Fruit fly (Drosophila melanogaster) whole organism, embryonic: ENCODE measurements around the gene CG7518.

ENCODE experiments used
- Asciz ChIP-seq: fragments of 200-800 bp; sonication (Bioruptor generic); optimal IDR thresholded peaks from 2 replicates; lab custom pipeline; 2017; ENCODE audit warnings: missing biosample characterization, mild to moderate bottlenecking, missing genetic modification characterization, missing genetic modification reagents
- Atf-2 ChIP-seq: fragments of 200-800 bp; sonication (Bioruptor generic); optimal IDR thresholded peaks from 2 replicates; lab custom pipeline; 2016; ENCODE audit warnings: missing biosample characterization, missing genetic modification characterization
- CG10979 ChIP-seq: fragments of 200-800 bp; sonication (Bioruptor generic); optimal IDR thresholded peaks from 2 replicates; lab custom pipeline; 2018; ENCODE audit warnings: missing biosample characterization, mild to moderate bottlenecking, missing genetic modification characterization, moderate library complexity
- CG17385 ChIP-seq: fragments of 200-800 bp; sonication (Bioruptor generic); optimal IDR thresholded peaks from 3 replicates; lab custom pipeline; 2018; ENCODE audit warnings: missing biosample characterization, mild to moderate bottlenecking, missing genetic modification characterization
- CG17912 ChIP-seq: fragments of 200-800 bp; sonication (Bioruptor generic); optimal IDR thresholded peaks from 2 replicates; lab custom pipeline; 2018; ENCODE audit warnings: missing biosample characterization, mild to moderate bottlenecking, missing genetic modification characterization
- CG30403 ChIP-seq: fragments of 200-800 bp; sonication (Bioruptor generic); optimal IDR thresholded peaks from 3 replicates; lab custom pipeline; 2016; ENCODE audit warnings: missing biosample characterization, missing genetic modification characterization
- CG32767 ChIP-seq: fragments of 200-800 bp; sonication (Bioruptor generic); IDR thresholded peaks from 2 replicates; pipeline ENCODE4 v1.3.6; 2022; ENCODE audit warnings: missing biosample characterization, missing genetic modification characterization
- CG34422 ChIP-seq: fragments of 200-800 bp; sonication (Bioruptor generic); IDR thresholded peaks from 3 replicates; pipeline ENCODE4 v1.3.6; 2022; ENCODE audit warnings: missing biosample characterization, missing genetic modification characterization
- CG42726 ChIP-seq: fragments of 200-800 bp; sonication (Bioruptor generic); IDR thresholded peaks from 2 replicates; pipeline ENCODE4 v1.3.6; 2022; ENCODE audit warnings: missing biosample characterization, missing genetic modification characterization; ENCODE audit not compliant: partially characterized antibody
- CG4360 ChIP-seq: fragments of 200-800 bp; sonication (Bioruptor generic); IDR thresholded peaks from 2 replicates; pipeline ENCODE4 v1.3.6; 2022; ENCODE audit warnings: missing biosample characterization, missing genetic modification characterization
- CG7372 ChIP-seq: fragments of 200-800 bp; sonication (Bioruptor generic); IDR thresholded peaks from 2 replicates; pipeline ENCODE4 v1.3.6; 2022; ENCODE audit warnings: missing biosample characterization, missing genetic modification characterization
- CG8765 ChIP-seq: fragments of 200-800 bp; sonication (Bioruptor generic); IDR thresholded peaks from 2 replicates; pipeline ENCODE4 v1.3.6; 2022; ENCODE audit warnings: missing biosample characterization, missing genetic modification characterization
- CG9609 ChIP-seq: fragments of 200-800 bp; sonication (Bioruptor generic); optimal IDR thresholded peaks from 3 replicates; lab custom pipeline; 2016; ENCODE audit warnings: missing biosample characterization, missing genetic modification characterization
- CG9817 ChIP-seq: fragments of 200-800 bp; sonication (Bioruptor generic); optimal IDR thresholded peaks from 2 replicates; lab custom pipeline; 2018; ENCODE audit warnings: missing biosample characterization, mild to moderate bottlenecking, missing genetic modification characterization, moderate library complexity
- CG9876 ChIP-seq: fragments of 200-800 bp; sonication (Bioruptor generic); optimal IDR thresholded peaks from 2 replicates; lab custom pipeline; 2016; ENCODE audit warnings: missing biosample characterization, missing genetic modification characterization
- CG9932 ChIP-seq: fragments of 200-800 bp; sonication (Bioruptor generic); IDR thresholded peaks from 2 replicates; pipeline ENCODE4 v1.3.6; 2022; ENCODE audit warnings: missing biosample characterization, missing genetic modification characterization
- D19A ChIP-seq: fragments of 200-800 bp; optimal IDR thresholded peaks from 3 replicates; lab custom pipeline; 2019; ENCODE audit warnings: missing biosample characterization, mild to moderate bottlenecking, missing genetic modification characterization, moderate library complexity
- Lpt ChIP-seq: fragments of >200 bp; optimal IDR thresholded peaks from 2 replicates; lab custom pipeline; 2018; ENCODE audit warnings: missing biosample characterization, missing genetic modification characterization
- Med ChIP-seq: fragments of 200-800 bp; sonication (Bioruptor generic); peaks from one replicate; lab custom pipeline; 2016; ENCODE audit warnings: missing biosample characterization, missing genetic modification characterization, mild to moderate bottlenecking, inconsistent platforms, moderate library complexity
- Optix ChIP-seq: fragments of 200-800 bp; sonication (Bioruptor generic); IDR thresholded peaks from 3 replicates; pipeline ENCODE4 v1.3.6; 2022; ENCODE audit warnings: missing biosample characterization, missing genetic modification characterization
- Pdp1 ChIP-seq, 2 experiments: fragments of 200-800 bp; sonication (Bioruptor generic); optimal IDR thresholded peaks; 3 replicates each; lab custom pipeline; 2016; ENCODE audit warnings: missing biosample characterization in 2 of 2, missing genetic modification characterization in 2 of 2, mild to moderate bottlenecking in 1 of 2, moderate library complexity in 1 of 2
- Ptx1 ChIP-seq: fragments of 200-800 bp; sonication (Bioruptor generic); IDR thresholded peaks from 2 replicates; pipeline ENCODE4 v1.3.6; 2022; ENCODE audit warnings: missing biosample characterization, missing genetic modification characterization
- Sox100B ChIP-seq: fragments of 200-800 bp; sonication (Bioruptor generic); optimal IDR thresholded peaks from 3 replicates; lab custom pipeline; 2018; ENCODE audit warnings: missing biosample characterization, mild to moderate bottlenecking, missing genetic modification characterization
- Sry-β ChIP-seq: fragments of 200-800 bp; sonication (Bioruptor generic); optimal IDR thresholded peaks from 2 replicates; lab custom pipeline; 2018; ENCODE audit warnings: missing biosample characterization, mild to moderate bottlenecking, missing genetic modification characterization, moderate library complexity
- Trl ChIP-seq, 3 experiments: fragments of >200 bp in 2 of 3; fragments of 200-800 bp in 1 of 3; sonication (Bioruptor generic) in 1 of 3; optimal IDR thresholded peaks; 2 replicates in 1 of 3; 3 replicates in 2 of 3; lab custom pipeline; 2016 to 2017; ENCODE audit warnings: missing biosample characterization in 1 of 3, missing genetic modification characterization in 1 of 3
- abd-A ChIP-seq: fragments of 200-800 bp; sonication (Bioruptor generic); optimal IDR thresholded peaks from 3 replicates; lab custom pipeline; 2019; ENCODE audit warnings: missing biosample characterization, mild to moderate bottlenecking, missing genetic modification characterization, moderate library complexity
- bsh ChIP-seq, 2 experiments: fragments of 200-800 bp; sonication (Bioruptor generic); optimal IDR thresholded peaks; 2 replicates each; lab custom pipeline; 2017 to 2018; ENCODE audit warnings: mild to moderate bottlenecking in 2 of 2, missing biosample characterization in 2 of 2, missing genetic modification characterization in 2 of 2, moderate library complexity in 1 of 2
- chif ChIP-seq, 2 experiments: fragments of 200-800 bp; sonication (Bioruptor generic); optimal IDR thresholded peaks; 3 replicates each; lab custom pipeline; 2016; ENCODE audit warnings: missing biosample characterization in 2 of 2, missing genetic modification characterization in 2 of 2
- corto ChIP-seq: fragments of 200-800 bp; sonication (Bioruptor generic); optimal IDR thresholded peaks from 2 replicates; lab custom pipeline; 2016; ENCODE audit warnings: missing biosample characterization, mild to moderate bottlenecking, missing genetic modification characterization, moderate library complexity
- dmrt99B ChIP-seq: fragments of 200-800 bp; sonication (Bioruptor generic); optimal IDR thresholded peaks from 2 replicates; lab custom pipeline; 2018; ENCODE audit warnings: missing biosample characterization, mild to moderate bottlenecking, missing genetic modification characterization, moderate library complexity
- ewg ChIP-seq: fragments of 200-800 bp; sonication (Bioruptor generic); optimal IDR thresholded peaks from 3 replicates; lab custom pipeline; 2017; ENCODE audit warnings: mild to moderate bottlenecking, missing biosample characterization, missing genetic modification reagents, missing genetic modification characterization
- eyg ChIP-seq: fragments of 200-800 bp; sonication (Bioruptor generic); optimal IDR thresholded peaks from 3 replicates; lab custom pipeline; 2016; ENCODE audit warnings: missing biosample characterization, missing genetic modification characterization
- fd3F ChIP-seq: fragments of 200-800 bp; sonication (Bioruptor generic); optimal IDR thresholded peaks from 2 replicates; lab custom pipeline; 2018; ENCODE audit warnings: missing biosample characterization, mild to moderate bottlenecking, missing genetic modification characterization, moderate library complexity
- ftz-f1 ChIP-seq: fragments of 200-800 bp; sonication (Bioruptor generic); optimal IDR thresholded peaks from 2 replicates; lab custom pipeline; 2016; ENCODE audit warnings: missing biosample characterization, missing genetic modification characterization
- gce ChIP-seq: fragments of 200-800 bp; sonication (Bioruptor generic); IDR thresholded peaks from 3 replicates; pipeline ENCODE4 v1.3.6; 2022; ENCODE audit warnings: missing biosample characterization, missing genetic modification characterization
- gem ChIP-seq: fragments of 200-800 bp; sonication (Bioruptor generic); optimal IDR thresholded peaks from 2 replicates; lab custom pipeline; 2019; ENCODE audit warnings: missing biosample characterization, mild to moderate bottlenecking, missing genetic modification characterization, moderate library complexity
- grau ChIP-seq: fragments of 200-800 bp; optimal IDR thresholded peaks from 3 replicates; lab custom pipeline; 2019; ENCODE audit warnings: missing biosample characterization, mild to moderate bottlenecking, missing genetic modification characterization, moderate library complexity
- ham ChIP-seq: fragments of 200-800 bp; sonication (Bioruptor generic); IDR thresholded peaks from 2 replicates; pipeline ENCODE4 v1.3.6; 2022; ENCODE audit warnings: missing biosample characterization, missing genetic modification characterization
- insv ChIP-seq, 2 experiments: fragments of 200-800 bp; sonication (Bioruptor generic); optimal IDR thresholded peaks; 3 replicates each; lab custom pipeline; 2016 to 2018; ENCODE audit warnings: missing biosample characterization in 2 of 2, missing genetic modification characterization in 2 of 2
- lab ChIP-seq: fragments of 200-800 bp; sonication (Bioruptor generic); optimal IDR thresholded peaks from 3 replicates; lab custom pipeline; 2017; ENCODE audit warnings: missing biosample characterization, missing genetic modification characterization, mild to moderate bottlenecking, moderate library complexity, missing genetic modification reagents
- lbe ChIP-seq: fragments of 200-800 bp; sonication (Bioruptor generic); optimal IDR thresholded peaks from 2 replicates; lab custom pipeline; 2016; ENCODE audit warnings: missing biosample characterization, mild to moderate bottlenecking, missing genetic modification characterization
- mam ChIP-seq: fragments of 200-800 bp; sonication (Bioruptor generic); optimal IDR thresholded peaks from 3 replicates; lab custom pipeline; 2016; ENCODE audit warnings: missing biosample characterization, missing genetic modification characterization
- pita ChIP-seq: fragments of 200-800 bp; sonication (Bioruptor generic); optimal IDR thresholded peaks from 2 replicates; lab custom pipeline; 2017; ENCODE audit warnings: missing biosample characterization, mild to moderate bottlenecking, missing genetic modification characterization
- sima ChIP-seq: fragments of 200-800 bp; sonication (Bioruptor generic); optimal IDR thresholded peaks from 2 replicates; lab custom pipeline; 2016; ENCODE audit warnings: missing biosample characterization, missing genetic modification characterization
- sisA ChIP-seq: fragments of 200-800 bp; sonication (Bioruptor generic); IDR thresholded peaks from 2 replicates; pipeline ENCODE4 v1.3.6; 2022; ENCODE audit warnings: missing biosample characterization, missing genetic modification characterization
- sqz ChIP-seq: fragments of 200-800 bp; sonication (Bioruptor generic); optimal IDR thresholded peaks from 3 replicates; lab custom pipeline; 2018; ENCODE audit warnings: missing biosample characterization, mild to moderate bottlenecking, missing genetic modification characterization
- ssp ChIP-seq: fragments of 200-800 bp; sonication (Bioruptor generic); IDR thresholded peaks from 2 replicates; pipeline ENCODE4 v1.3.6; 2022; ENCODE audit warnings: missing biosample characterization, missing genetic modification characterization
- zf30C ChIP-seq: fragments of 200-800 bp; sonication (Bioruptor generic); optimal IDR thresholded peaks from 3 replicates; lab custom pipeline; 2018; ENCODE audit warnings: missing biosample characterization, mild to moderate bottlenecking, missing genetic modification characterization

The CG7518 gene

dm6 chr3R:13015811-13016766 lies 18.2 kb downstream of the CG7518 start (continued):
- TF ChIP-seq Atf-2 (GFP tag; lab: Kevin White, UChicago) (no peak), ewg (GFP tag; lab: Kevin White, UChicago) (peak; percentile 78), Pdp1 (GFP tag; optimal IDR thresholded peaks at IDR 0.05; lab: Kevin White, UChicago) (peak; percentile 16 to 46), ham (GFP tag; lab: Robert Waterston, UW) (no peak), CG8765 (GFP tag; lab: Robert Waterston, UW) (peak; percentile 22; the same call in 1 of the 2 replicates), insv (GFP tag; optimal IDR thresholded peaks at IDR 0.05; lab: Kevin White, UChicago) (peak in 1 of 2 experiments; percentile 43), ftz-f1 (GFP tag; lab: Kevin White, UChicago) (no peak), sisA (GFP tag; lab: Robert Waterston, UW) (no peak), lbe (GFP tag; lab: Kevin White, UChicago) (peak; percentile 57), CG7372 (GFP tag; lab: Robert Waterston, UW) (no peak), Asciz (GFP tag; lab: Kevin White, UChicago) (no peak), gem (tag; lab: Kevin White, UChicago) (peak; percentile 22), zf30C (GFP tag; lab: Kevin White, UChicago) (no peak), Ptx1 (GFP tag; lab: Robert Waterston, UW) (no peak), Sox100B (GFP tag; lab: Kevin White, UChicago) (no peak), CG34422 (GFP tag; lab: Robert Waterston, UW) (peak; percentile 39; the same call in 1 of the 3 replicates), CG9932 (0 out of 2 replicates have a peak, but pooled peaks have one; percentile 3), pita (GFP tag; lab: Kevin White, UChicago) (no peak), fd3F (GFP tag; lab: Kevin White, UChicago) (no peak), CG9876 (GFP tag; lab: Kevin White, UChicago) (no peak), CG10979 (tag; lab: Kevin White, UChicago) (no peak), CG32767 (GFP tag; lab: Robert Waterston, UW) (0 out of 2 replicates have a peak, but pooled peaks have one; percentile 14), mam (GFP tag; lab: Kevin White, UChicago) (peak; percentile 20), sima (GFP tag; lab: Kevin White, UChicago) (no peak), grau (tag; lab: Kevin White, UChicago) (peak; percentile 5), gce (GFP tag; lab: Robert Waterston, UW) (no peak), CG9817 (tag; lab: Kevin White, UChicago) (no peak), CG30403 (GFP tag; lab: Kevin White, UChicago) (peak; percentile 28), abd-A (tag; lab: Kevin White, UChicago) (peak; percentile 14), lab (GFP tag; lab: Kevin White, UChicago) (peak; percentile 20), Sry-β (GFP tag; lab: Kevin White, UChicago) (peak; percentile 91), CG42726 (GFP tag; lab: Robert Waterston, UW) (no peak), Med (GFP tag; lab: Kevin White, UChicago) (peak; percentile 82), CG4360 (GFP tag; lab: Robert Waterston, UW) (no peak), CG17385 (peak; percentile 1), bsh (GFP tag; optimal IDR thresholded peaks at IDR 0.05; lab: Kevin White, UChicago) (peak in 1 of 2 experiments; percentile 41), CG9609 (GFP tag; lab: Kevin White, UChicago) (peak; percentile 39), D19A (tag; lab: Kevin White, UChicago) (no peak), CG17912 (no peak), Lpt (GFP tag; lab: Kevin White, UChicago) (peak; percentile 10), ssp (GFP tag; lab: Robert Waterston, UW) (no peak), dmrt99B (tag; lab: Kevin White, UChicago) (no peak), sqz (GFP tag; lab: Kevin White, UChicago) (peak; percentile 61), corto (GFP tag; lab: Kevin White, UChicago) (peak; percentile 42), Trl (optimal IDR thresholded peaks at IDR 0.05; lab: Kevin White, UChicago) (no peak), Trl (GFP tag; optimal IDR thresholded peaks at IDR 0.05; lab: Kevin White, UChicago) (peak; percentile 12), Optix (GFP tag; lab: Robert Waterston, UW) (no peak), chif (GFP tag; optimal IDR thresholded peaks at IDR 0.05; lab: Kevin White, UChicago) (peak in 1 of 2 experiments; percentile 27), eyg (GFP tag; lab: Kevin White, UChicago) (no peak)
